Worm (Caenorhabditis elegans) whole organism, young adult: ENCODE data around the gene F48F7.5.
"Not testable (repeated sequence)": the region's sequence is repeated elsewhere in the genome, so short reads cannot be mapped to it uniquely, and the experiment has no call there.

Source experiments
- F55B11.4 ChIP-seq: sonication (generic microtip); optimal IDR thresholded peaks from 2 replicates; lab custom pipeline; 2016; ENCODE audit warnings: missing compliant biosample characterization, missing genetic modification characterization, borderline replicate concordance; ENCODE audit not compliant: insufficient read depth
- F57A8.1 ChIP-seq: fragments of 200-800 bp; sonication (Bioruptor generic); optimal IDR thresholded peaks from 2 replicates; lab custom pipeline; 2018; ENCODE audit warnings: mild to moderate bottlenecking, missing genetic modification characterization, moderate library complexity, missing compliant biosample characterization
- K11D2.4 ChIP-seq: fragments of 200-800 bp; sonication (Bioruptor generic); IDR thresholded peaks from 2 replicates; pipeline ENCODE4 v1.3.6; 2022; ENCODE audit warnings: missing genetic modification reagents, missing genetic modification characterization, missing compliant biosample characterization
- K12H6.12 ChIP-seq: fragments of 200-800 bp; sonication (Bioruptor generic); optimal IDR thresholded peaks from 2 replicates; lab custom pipeline; 2018; ENCODE audit warnings: mild to moderate bottlenecking, missing genetic modification characterization, missing compliant biosample characterization
- T07F8.4 ChIP-seq: sonication (generic microtip); optimal IDR thresholded peaks from 2 replicates; lab custom pipeline; 2016; ENCODE audit warnings: mild to moderate bottlenecking, missing genetic modification characterization, moderate library complexity, missing compliant biosample characterization
- Y53G8AR.9 ChIP-seq: fragments of 200-800 bp; sonication (Bioruptor generic); conservative IDR thresholded peaks from 2 replicates; pipeline ENCODE4 v1.3.6; 2022; ENCODE audit warnings: missing genetic modification reagents, missing genetic modification characterization, missing compliant biosample characterization
- ZK185.1 ChIP-seq: sonication (generic microtip); optimal IDR thresholded peaks from 2 replicates; lab custom pipeline; 2016; ENCODE audit warnings: mild to moderate bottlenecking, missing genetic modification characterization, missing compliant biosample characterization; ENCODE audit not compliant: poor library complexity, severe bottlenecking
- attf-5 ChIP-seq: fragments of 200-800 bp; sonication (Bioruptor generic); optimal IDR thresholded peaks from 2 replicates; lab custom pipeline; 2018; ENCODE audit warnings: mild to moderate bottlenecking, missing genetic modification characterization, missing compliant biosample characterization
- ceh-27 ChIP-seq: fragments of 200-800 bp; sonication (Bioruptor generic); optimal IDR thresholded peaks from 2 replicates; lab custom pipeline; 2018; ENCODE audit warnings: mild to moderate bottlenecking, missing genetic modification characterization, moderate library complexity, missing compliant biosample characterization
- chd-7 ChIP-seq: sonication (generic microtip); optimal IDR thresholded peaks from 2 replicates; lab custom pipeline; 2016; ENCODE audit warnings: mild to moderate bottlenecking, missing genetic modification characterization, moderate library complexity, missing compliant biosample characterization
- dox-1 ChIP-seq: fragments of 200-800 bp; sonication (Bioruptor generic); IDR thresholded peaks from 2 replicates; pipeline ENCODE4 v1.3.6; 2022; ENCODE audit warnings: missing genetic modification reagents, missing genetic modification characterization, missing compliant biosample characterization
- efl-1 ChIP-seq: fragments of 150-350 bp; optimal IDR thresholded peaks from 2 replicates; lab custom pipeline; 2014; ENCODE audit warnings: missing biosample characterization, missing genetic modification reagents, missing genetic modification characterization
- fkh-3 ChIP-seq: sonication (generic microtip); optimal IDR thresholded peaks from 2 replicates; lab custom pipeline; 2016; ENCODE audit warnings: mild to moderate bottlenecking, missing genetic modification characterization, missing compliant biosample characterization
- hmg-1.2 ChIP-seq: fragments of 200-800 bp; sonication (Bioruptor generic); IDR thresholded peaks from 2 replicates; pipeline ENCODE4 v1.3.6; 2022; ENCODE audit warnings: missing genetic modification reagents, missing genetic modification characterization, missing compliant biosample characterization
- lin-26 ChIP-seq: fragments of 200-800 bp; sonication (Bioruptor generic); IDR thresholded peaks from 2 replicates; pipeline ENCODE4 v1.3.6; 2022; ENCODE audit warnings: missing genetic modification reagents, missing genetic modification characterization, missing compliant biosample characterization
- lin-35 ChIP-seq, 3 experiments: fragments of 150-350 bp in 2 of 3; sonication (generic microtip) in 1 of 3; optimal IDR thresholded peaks; 2 replicates each; lab custom pipeline; 2014 to 2018; ENCODE audit warnings: missing biosample characterization in 3 of 3, missing genetic modification characterization in 3 of 3, missing genetic modification reagents in 3 of 3
- lin-40 ChIP-seq: sonication (generic microtip); optimal IDR thresholded peaks from 2 replicates; lab custom pipeline; 2016; ENCODE audit warnings: missing genetic modification characterization, mild to moderate bottlenecking, missing compliant biosample characterization, missing genotype, missing genetic modification reagents
- lir-1 ChIP-seq: fragments of 200-800 bp; sonication (Bioruptor generic); conservative IDR thresholded peaks from 2 replicates; pipeline ENCODE4 v1.3.6; 2022; ENCODE audit warnings: missing genetic modification reagents, missing genetic modification characterization, missing compliant biosample characterization
- lsy-27 ChIP-seq: sonication (generic microtip); optimal IDR thresholded peaks from 2 replicates; lab custom pipeline; 2017; ENCODE audit warnings: missing genetic modification characterization, mild to moderate bottlenecking, missing compliant biosample characterization, antibody characterized with exemption, missing genotype, borderline replicate concordance; ENCODE audit not compliant: insufficient read depth
- madf-3 ChIP-seq: fragments of 200-800 bp; sonication (Bioruptor generic); IDR thresholded peaks from 2 replicates; pipeline ENCODE4 v1.3.6; 2022; ENCODE audit warnings: missing genetic modification reagents, missing genetic modification characterization, missing compliant biosample characterization
- madf-6 ChIP-seq: fragments of 200-800 bp; sonication (Bioruptor generic); IDR thresholded peaks from 2 replicates; pipeline ENCODE4 v1.3.6; 2022; ENCODE audit warnings: missing genetic modification reagents, missing genetic modification characterization, missing compliant biosample characterization
- madf-8 ChIP-seq: fragments of 200-800 bp; sonication (Bioruptor generic); conservative IDR thresholded peaks from 2 replicates; pipeline ENCODE4 v1.3.6; 2022; ENCODE audit warnings: missing genetic modification reagents, missing genetic modification characterization, missing compliant biosample characterization
- mcd-1 ChIP-seq: fragments of 200-800 bp; sonication (Bioruptor generic); IDR thresholded peaks from 2 replicates; pipeline ENCODE4 v1.3.6; 2022; ENCODE audit warnings: missing genetic modification reagents, missing genetic modification characterization, missing compliant biosample characterization
- nfyb-1 ChIP-seq: fragments of 200-800 bp; sonication (Bioruptor generic); IDR thresholded peaks from 2 replicates; pipeline ENCODE4 v1.3.6; 2022; ENCODE audit warnings: missing genetic modification reagents, missing genetic modification characterization, missing compliant biosample characterization
- nhr-80 ChIP-seq: sonication (generic microtip); optimal IDR thresholded peaks from 2 replicates; lab custom pipeline; 2016; ENCODE audit warnings: missing genetic modification characterization, missing compliant biosample characterization
- nhr-90 ChIP-seq: sonication (generic microtip); optimal IDR thresholded peaks from 2 replicates; lab custom pipeline; 2016; ENCODE audit warnings: missing genotype, mild to moderate bottlenecking, missing genetic modification characterization, missing compliant biosample characterization
- pbrm-1 ChIP-seq: fragments of 200-800 bp; sonication (Bioruptor generic); IDR thresholded peaks from 2 replicates; pipeline ENCODE4 v1.3.6; 2022; ENCODE audit warnings: missing genetic modification reagents, missing genetic modification characterization, missing compliant biosample characterization
- pha-4 ChIP-seq: fragments of 150-350 bp; sonication (generic microtip); optimal IDR thresholded peaks from 2 replicates; lab custom pipeline; 2014; ENCODE audit warnings: missing biosample characterization, missing genetic modification reagents, missing genetic modification characterization
- rpc-1 ChIP-seq, 2 experiments: fragments of 150-350 bp in 1 of 2; sonication (generic microtip) in 1 of 2; optimal IDR thresholded peaks; 2 replicates each; lab custom pipeline; 2014 to 2018; ENCODE audit warnings: missing biosample characterization in 1 of 2, missing genetic modification characterization in 1 of 2, missing genetic modification reagents in 1 of 2, missing genotype in 1 of 2
- snpc-1.3 ChIP-seq: sonication (generic microtip); optimal IDR thresholded peaks from 2 replicates; lab custom pipeline; 2017; ENCODE audit warnings: missing genetic modification characterization, mild to moderate bottlenecking, missing compliant biosample characterization, antibody characterized with exemption, moderate library complexity, missing genotype, missing genetic modification reagents; ENCODE audit not compliant: insufficient read depth
- sptf-2 ChIP-seq: fragments of 200-800 bp; sonication (Bioruptor generic); optimal IDR thresholded peaks from 2 replicates; lab custom pipeline; 2018; ENCODE audit warnings: mild to moderate bottlenecking, missing genetic modification characterization, missing compliant biosample characterization
- unc-130 ChIP-seq: sonication (generic microtip); optimal IDR thresholded peaks from 2 replicates; lab custom pipeline; 2016; ENCODE audit warnings: missing genetic modification reagents, missing genetic modification characterization, missing compliant biosample characterization
- zfh-2 ChIP-seq: fragments of 200-800 bp; sonication (Bioruptor generic); conservative IDR thresholded peaks from 2 replicates; pipeline ENCODE4 v1.3.6; 2022; ENCODE audit warnings: missing genetic modification reagents, missing genetic modification characterization, missing compliant biosample characterization
- zim-3 ChIP-seq: sonication (generic microtip); optimal IDR thresholded peaks from 2 replicates; lab custom pipeline; 2017; ENCODE audit warnings: mild to moderate bottlenecking, missing genetic modification characterization, moderate library complexity, missing compliant biosample characterization
- ztf-25 ChIP-seq: fragments of 200-800 bp; sonication (Bioruptor generic); IDR thresholded peaks from 2 replicates; pipeline ENCODE4 v1.3.6; 2022; ENCODE audit warnings: missing genetic modification reagents, missing genetic modification characterization, missing compliant biosample characterization

The F48F7.5 gene

ce11 chrX:13977439-13978118, 2.1 kb downstream of the F48F7.5 start, which contains the start of gene F48F7.6:
F48F7.6 (plus strand) TSS chrX:13977829.
- TF ChIP-seq hmg-1.2 (peak; percentile 17; the same call in 1 of the 2 replicates), lin-26 (GFP tag; lab: Robert Waterston, UW) (0 out of 2 replicates have a peak, but pooled peaks have one; percentile 28), attf-5 (peak; percentile 32), zim-3 (no peak), ztf-25 (GFP tag; lab: Robert Waterston, UW) (no peak), zfh-2 (GFP tag; lab: Robert Waterston, UW) (0 out of 2 replicates have a peak, but pooled peaks have one; percentile 9), ceh-27 (GFP tag; lab: Kevin White, UChicago) (peak; percentile 54), lsy-27 (tag; lab: Kevin White, UChicago) (no peak), dox-1 (GFP tag; lab: Robert Waterston, UW) (0 out of 2 replicates have a peak, but pooled peaks have one; percentile 14), madf-6 (GFP tag; lab: Robert Waterston, UW) (no peak), K12H6.12 (tag; lab: Kevin White, UChicago) (peak; percentile 50), ZK185.1 (tag; lab: Kevin White, UChicago) (peak; percentile 11), lin-35 (GFP tag; optimal IDR thresholded peaks at IDR 0.05; lab: Kevin White, UChicago) (peak in 1 of 3 experiments; percentile 5), nhr-80 (peak; percentile 3)

ce11 chrX:13980417-13980816, 5.0 kb downstream of the F48F7.5 start, which contains the start of gene arrd-24:
arrd-24 (minus strand) TSS chrX:13980517.
- not testable (repeated sequence) for TF ChIP-seq efl-1; sptf-2 (GFP tag; lab: Kevin White, UChicago); madf-8

ce11 chrX:13986307-13986706, 10.9 kb downstream of the F48F7.5 start, which contains the start of gene irld-24:
irld-24 (plus strand) TSS chrX:13986607.
- TF ChIP-seq F57A8.1 (GFP tag; lab: Kevin White, UChicago) (no peak), pha-4 (tag; lab: Kevin White, UChicago) (no peak), fkh-3 (tag; lab: Kevin White, UChicago) (no peak), chd-7 (tag; lab: Kevin White, UChicago) (no peak)

- TF ChIP-seq pbrm-1 (GFP tag; lab: Robert Waterston, UW) (no peak), rpc-1 (optimal IDR thresholded peaks at IDR 0.05; lab: Kevin White, UChicago) (no peak), rpc-1 (tag; optimal IDR thresholded peaks at IDR 0.05; lab: Kevin White, UChicago) (peak; percentile 56)
These were observed 15.2 kb downstream of the F48F7.5 start, which contains the start of gene C31E10.11 for ce11 chrX:13990680-13991079. C31E10.11 (minus strand) TSS chrX:13990780.

- TF ChIP-seq F55B11.4 (tag; lab: Kevin White, UChicago) (no peak), nhr-90 (tag; lab: Kevin White, UChicago) (no peak), hmg-1.2 (peak; percentile 85)
These were observed 20.4 kb downstream of the F48F7.5 start, which contains the start of the genes C31E10.5 and C31E10.6 for ce11 chrX:13995803-13996388. C31E10.5 (minus strand) TSS chrX:13995834. C31E10.6 (plus strand) TSS chrX:13996338.

ce11 chrX:14000198-14000748, 24.8 kb downstream of the F48F7.5 start:
- TF ChIP-seq fkh-3 (tag; lab: Kevin White, UChicago) (no peak), Y53G8AR.9 (GFP tag; lab: Robert Waterston, UW) (no peak), hmg-1.2 (no peak), unc-130 (GFP tag; lab: Kevin White, UChicago) (no peak), K11D2.4 (GFP tag; lab: Robert Waterston, UW) (no peak), madf-3 (no peak), nhr-80 (peak; percentile 78), lin-40 (tag; lab: Kevin White, UChicago) (peak; percentile 9), snpc-1.3 (no peak), nfyb-1 (GFP tag; lab: Robert Waterston, UW) (no peak), mcd-1 (no peak), T07F8.4 (tag; lab: Kevin White, UChicago) (no peak), lir-1 (no peak)
